Worm (Caenorhabditis elegans) whole organism, young adult: ENCODE results near the gene patr-1.

Experiments used
- B0035.1 ChIP-seq: sonication (generic microtip); optimal IDR thresholded peaks from 2 replicates; lab custom pipeline; 2016; ENCODE audit warnings: missing genetic modification characterization, mild to moderate bottlenecking, missing compliant biosample characterization, missing genotype, missing genetic modification reagents
- B0336.3 ChIP-seq: fragments of 200-800 bp; sonication (Bioruptor generic); IDR thresholded peaks from 2 replicates; pipeline ENCODE4 v1.3.6; 2022; ENCODE audit warnings: missing genetic modification characterization, missing compliant biosample characterization
- C06A6.2 ChIP-seq: fragments of 200-800 bp; sonication (Bioruptor generic); conservative IDR thresholded peaks from 2 replicates; pipeline ENCODE4 v1.3.6; 2022; ENCODE audit warnings: missing genetic modification characterization, missing compliant biosample characterization
- F39B2.1 ChIP-seq: fragments of 200-800 bp; sonication (Bioruptor generic); IDR thresholded peaks from 2 replicates; pipeline ENCODE4 v1.3.6; 2022; ENCODE audit warnings: missing genetic modification reagents, missing genetic modification characterization, missing compliant biosample characterization
- F57A8.1 ChIP-seq: fragments of 200-800 bp; sonication (Bioruptor generic); optimal IDR thresholded peaks from 2 replicates; lab custom pipeline; 2018; ENCODE audit warnings: mild to moderate bottlenecking, missing genetic modification characterization, moderate library complexity, missing compliant biosample characterization
- F57C9.4 ChIP-seq: sonication (generic microtip); optimal IDR thresholded peaks from 2 replicates; lab custom pipeline; 2017; ENCODE audit warnings: mild to moderate bottlenecking, missing genetic modification characterization, missing compliant biosample characterization
- K11D2.4 ChIP-seq: fragments of 200-800 bp; sonication (Bioruptor generic); IDR thresholded peaks from 2 replicates; pipeline ENCODE4 v1.3.6; 2022; ENCODE audit warnings: missing genetic modification reagents, missing genetic modification characterization, missing compliant biosample characterization
- K12H6.12 ChIP-seq: fragments of 200-800 bp; sonication (Bioruptor generic); optimal IDR thresholded peaks from 2 replicates; lab custom pipeline; 2018; ENCODE audit warnings: mild to moderate bottlenecking, missing genetic modification characterization, missing compliant biosample characterization
- T07F8.4 ChIP-seq: sonication (generic microtip); optimal IDR thresholded peaks from 2 replicates; lab custom pipeline; 2016; ENCODE audit warnings: mild to moderate bottlenecking, missing genetic modification characterization, moderate library complexity, missing compliant biosample characterization
- Y56A3A.18 ChIP-seq: fragments of 200-800 bp; sonication (Bioruptor generic); IDR thresholded peaks from 2 replicates; pipeline ENCODE4 v1.3.6; 2022; ENCODE audit warnings: missing genetic modification reagents, missing genetic modification characterization, missing compliant biosample characterization
- ZK185.1 ChIP-seq: sonication (generic microtip); optimal IDR thresholded peaks from 2 replicates; lab custom pipeline; 2016; ENCODE audit warnings: mild to moderate bottlenecking, missing genetic modification characterization, missing compliant biosample characterization; ENCODE audit not compliant: poor library complexity, severe bottlenecking
- akir-1 ChIP-seq: fragments of 200-800 bp; sonication (Bioruptor generic); optimal IDR thresholded peaks from 2 replicates; lab custom pipeline; 2018; ENCODE audit warnings: mild to moderate bottlenecking, missing genetic modification characterization, moderate library complexity, missing compliant biosample characterization
- aptf-2 ChIP-seq: fragments of 200-800 bp; sonication (Bioruptor generic); conservative IDR thresholded peaks from 2 replicates; pipeline ENCODE4 v1.3.6; 2022; ENCODE audit warnings: missing genetic modification reagents, missing genetic modification characterization, missing compliant biosample characterization
- aptf-3 ChIP-seq: fragments of 200-800 bp; sonication (Bioruptor generic); IDR thresholded peaks from 2 replicates; pipeline ENCODE4 v1.3.6; 2022; ENCODE audit warnings: missing genetic modification characterization, missing compliant biosample characterization
- attf-3 ChIP-seq: fragments of 200-800 bp; sonication (Bioruptor generic); conservative IDR thresholded peaks from 2 replicates; pipeline ENCODE4 v1.3.6; 2022; ENCODE audit warnings: missing genetic modification reagents, missing genetic modification characterization, missing compliant biosample characterization
- bed-2 ChIP-seq: fragments of 200-800 bp; sonication (Bioruptor generic); IDR thresholded peaks from 2 replicates; pipeline ENCODE4 v1.3.6; 2022; ENCODE audit warnings: missing genetic modification reagents, missing genetic modification characterization, missing compliant biosample characterization
- cebp-1 ChIP-seq, 2 experiments: fragments of 200-800 bp in 1 of 2; sonication (Bioruptor generic) in 1 of 2; sonication (generic microtip) in 1 of 2; IDR thresholded peaks in 1 of 2; optimal IDR thresholded peaks in 1 of 2; 2 replicates each; pipeline versions ENCODE4 v1.3.6 to Lab custom; 2017 to 2022; ENCODE audit warnings: missing compliant biosample characterization in 2 of 2, missing genetic modification characterization in 2 of 2, mild to moderate bottlenecking in 1 of 2, missing genetic modification reagents in 1 of 2, moderate library complexity in 1 of 2
- ceh-79 ChIP-seq: sonication (generic microtip); optimal IDR thresholded peaks from 2 replicates; lab custom pipeline; 2017; ENCODE audit warnings: mild to moderate bottlenecking, missing genetic modification characterization, missing compliant biosample characterization
- die-1 ChIP-seq: sonication (generic microtip); optimal IDR thresholded peaks from 2 replicates; lab custom pipeline; 2016; ENCODE audit warnings: missing genotype, mild to moderate bottlenecking, missing genetic modification characterization, missing compliant biosample characterization
- dpff-1 ChIP-seq: sonication (generic microtip); optimal IDR thresholded peaks from 2 replicates; lab custom pipeline; 2017; ENCODE audit warnings: mild to moderate bottlenecking, missing genetic modification characterization, missing compliant biosample characterization
- efl-1 ChIP-seq: fragments of 150-350 bp; optimal IDR thresholded peaks from 2 replicates; lab custom pipeline; 2014; ENCODE audit warnings: missing biosample characterization, missing genetic modification reagents, missing genetic modification characterization
- egl-18 ChIP-seq: fragments of 200-800 bp; sonication (Bioruptor generic); IDR thresholded peaks from 2 replicates; pipeline ENCODE4 v1.3.6; 2022; ENCODE audit warnings: missing genetic modification reagents, missing genetic modification characterization, missing compliant biosample characterization
- ets-4 ChIP-seq: fragments of 200-800 bp; sonication (Bioruptor generic); optimal IDR thresholded peaks from 2 replicates; lab custom pipeline; 2018; ENCODE audit warnings: mild to moderate bottlenecking, missing genetic modification characterization, missing compliant biosample characterization
- fkh-3 ChIP-seq: sonication (generic microtip); optimal IDR thresholded peaks from 2 replicates; lab custom pipeline; 2016; ENCODE audit warnings: mild to moderate bottlenecking, missing genetic modification characterization, missing compliant biosample characterization
- hrde-1 ChIP-seq: sonication (generic microtip); optimal IDR thresholded peaks from 2 replicates; lab custom pipeline; 2016; ENCODE audit warnings: missing genetic modification characterization, mild to moderate bottlenecking, missing compliant biosample characterization, moderate library complexity, missing genotype, missing genetic modification reagents, borderline replicate concordance
- hsf-1 ChIP-seq: fragments of 200-800 bp; sonication (Bioruptor generic); IDR thresholded peaks from 2 replicates; pipeline ENCODE4 v1.3.6; 2022; ENCODE audit warnings: missing genetic modification reagents, missing genetic modification characterization, missing compliant biosample characterization
- let-607 ChIP-seq, 2 experiments: fragments of 200-800 bp in 1 of 2; sonication (Bioruptor generic) in 1 of 2; sonication (generic microtip) in 1 of 2; optimal IDR thresholded peaks; 2 replicates each; lab custom pipeline; 2016 to 2018; ENCODE audit warnings: mild to moderate bottlenecking in 2 of 2, missing compliant biosample characterization in 2 of 2, missing genetic modification characterization in 2 of 2, moderate library complexity in 2 of 2, missing genotype in 1 of 2
- lin-26 ChIP-seq: fragments of 200-800 bp; sonication (Bioruptor generic); IDR thresholded peaks from 2 replicates; pipeline ENCODE4 v1.3.6; 2022; ENCODE audit warnings: missing genetic modification reagents, missing genetic modification characterization, missing compliant biosample characterization
- lin-35 ChIP-seq, 3 experiments: fragments of 150-350 bp in 2 of 3; sonication (generic microtip) in 1 of 3; optimal IDR thresholded peaks; 2 replicates each; lab custom pipeline; 2014 to 2018; ENCODE audit warnings: missing biosample characterization in 3 of 3, missing genetic modification characterization in 3 of 3, missing genetic modification reagents in 3 of 3
- lin-40 ChIP-seq: sonication (generic microtip); optimal IDR thresholded peaks from 2 replicates; lab custom pipeline; 2016; ENCODE audit warnings: missing genetic modification characterization, mild to moderate bottlenecking, missing compliant biosample characterization, missing genotype, missing genetic modification reagents
- lin-54 ChIP-seq: fragments of 200-800 bp; sonication (Bioruptor generic); optimal IDR thresholded peaks from 2 replicates; lab custom pipeline; 2018; ENCODE audit warnings: mild to moderate bottlenecking, missing genetic modification characterization, missing compliant biosample characterization
- lir-1 ChIP-seq: fragments of 200-800 bp; sonication (Bioruptor generic); conservative IDR thresholded peaks from 2 replicates; pipeline ENCODE4 v1.3.6; 2022; ENCODE audit warnings: missing genetic modification reagents, missing genetic modification characterization, missing compliant biosample characterization
- madf-10 ChIP-seq: sonication (generic microtip); optimal IDR thresholded peaks from 2 replicates; lab custom pipeline; 2016; ENCODE audit warnings: mild to moderate bottlenecking, missing genetic modification characterization, missing compliant biosample characterization
- madf-3 ChIP-seq: fragments of 200-800 bp; sonication (Bioruptor generic); IDR thresholded peaks from 2 replicates; pipeline ENCODE4 v1.3.6; 2022; ENCODE audit warnings: missing genetic modification reagents, missing genetic modification characterization, missing compliant biosample characterization
- mxl-1 ChIP-seq: sonication (generic microtip); optimal IDR thresholded peaks from 2 replicates; lab custom pipeline; 2016; ENCODE audit warnings: missing genetic modification characterization, missing compliant biosample characterization
- nfya-2 ChIP-seq: fragments of 200-800 bp; sonication (Bioruptor generic); IDR thresholded peaks from 2 replicates; pipeline ENCODE4 v1.3.6; 2022; ENCODE audit warnings: missing genetic modification reagents, missing genetic modification characterization, missing compliant biosample characterization
- nfyb-1 ChIP-seq: fragments of 200-800 bp; sonication (Bioruptor generic); IDR thresholded peaks from 2 replicates; pipeline ENCODE4 v1.3.6; 2022; ENCODE audit warnings: missing genetic modification reagents, missing genetic modification characterization, missing compliant biosample characterization
- nhr-120 ChIP-seq: fragments of 200-800 bp; sonication (Bioruptor generic); IDR thresholded peaks from 2 replicates; pipeline ENCODE4 v1.3.6; 2022; ENCODE audit warnings: missing genetic modification characterization, missing compliant biosample characterization
- nhr-80 ChIP-seq: sonication (generic microtip); optimal IDR thresholded peaks from 2 replicates; lab custom pipeline; 2016; ENCODE audit warnings: missing genetic modification characterization, missing compliant biosample characterization
- nhr-90 ChIP-seq: sonication (generic microtip); optimal IDR thresholded peaks from 2 replicates; lab custom pipeline; 2016; ENCODE audit warnings: missing genotype, mild to moderate bottlenecking, missing genetic modification characterization, missing compliant biosample characterization
- rcor-1 ChIP-seq: fragments of 200-800 bp; sonication (Bioruptor generic); IDR thresholded peaks from 2 replicates; pipeline ENCODE4 v1.3.6; 2022; ENCODE audit warnings: missing genetic modification reagents, missing genetic modification characterization, missing compliant biosample characterization
- somi-1 ChIP-seq: fragments of 200-800 bp; sonication (Bioruptor generic); optimal IDR thresholded peaks from 2 replicates; lab custom pipeline; 2018; ENCODE audit warnings: mild to moderate bottlenecking, missing genetic modification characterization, missing compliant biosample characterization
- tbp1 ChIP-seq: fragments of 200-800 bp; sonication (Bioruptor generic); optimal IDR thresholded peaks from 2 replicates; lab custom pipeline; 2018; ENCODE audit warnings: mild to moderate bottlenecking, missing genetic modification characterization, missing compliant biosample characterization
- unc-130 ChIP-seq: sonication (generic microtip); optimal IDR thresholded peaks from 2 replicates; lab custom pipeline; 2016; ENCODE audit warnings: missing genetic modification reagents, missing genetic modification characterization, missing compliant biosample characterization
- ztf-22 ChIP-seq: fragments of 200-800 bp; sonication (Bioruptor generic); optimal IDR thresholded peaks from 2 replicates; lab custom pipeline; 2018; ENCODE audit warnings: mild to moderate bottlenecking, missing genetic modification characterization, moderate library complexity, missing compliant biosample characterization
- ztf-3 ChIP-seq: fragments of 200-800 bp; sonication (Bioruptor generic); optimal IDR thresholded peaks from 2 replicates; lab custom pipeline; 2018; ENCODE audit warnings: mild to moderate bottlenecking, missing genetic modification characterization, missing compliant biosample characterization

The patr-1 gene

ce11 chrII:11749490-11750172 lies 28.1 kb downstream of the patr-1 start (continued):
- TF ChIP-seq rcor-1 (GFP tag; lab: Robert Waterston, UW) (0 out of 2 replicates have a peak, but pooled peaks have one; percentile 8), hsf-1 (GFP tag; lab: Robert Waterston, UW) (no peak), unc-130 (GFP tag; lab: Kevin White, UChicago) (no peak), nfyb-1 (GFP tag; lab: Robert Waterston, UW) (peak; percentile 81; the same call in 1 of the 2 replicates), ztf-3 (GFP tag; lab: Kevin White, UChicago) (no peak), ztf-22 (no peak), efl-1 (GFP tag; lab: Kevin White, UChicago) (peak; percentile 17), nhr-90 (peak; percentile 63), nhr-120 (GFP tag; lab: Robert Waterston, UW) (no peak), C06A6.2 (GFP tag; lab: Robert Waterston, UW) (peak; percentile 55; the same call in 1 of the 2 replicates), tbp1 (GFP tag; lab: Kevin White, UChicago) (peak; percentile 32), lin-26 (GFP tag; lab: Robert Waterston, UW) (0 out of 2 replicates have a peak, but pooled peaks have one; percentile 61), die-1 (tag; lab: Kevin White, UChicago) (peak; percentile 60), lin-54 (GFP tag; lab: Kevin White, UChicago) (peak; percentile 26), dpff-1 (peak; percentile 50), fkh-3 (tag; lab: Kevin White, UChicago) (no peak), lir-1 (GFP tag; lab: Robert Waterston, UW) (peak; percentile 66), T07F8.4 (tag; lab: Kevin White, UChicago) (peak; percentile 41), nfya-2 (GFP tag; lab: Robert Waterston, UW) (no peak), F39B2.1 (no peak), hrde-1 (no peak), madf-3 (GFP tag; lab: Robert Waterston, UW) (0 out of 2 replicates have a peak, but pooled peaks have one; percentile 63), ets-4 (no peak), cebp-1 (GFP tag; IDR thresholded peaks at IDR 0.05; lab: Robert Waterston, UW) (0 out of 2 replicates have a peak, but pooled peaks have one; percentile 50), cebp-1 (tag; optimal IDR thresholded peaks at IDR 0.05; lab: Kevin White, UChicago) (peak; percentile 90), F57A8.1 (no peak), B0336.3 (GFP tag; lab: Robert Waterston, UW) (peak; percentile 91), let-607 (tag; optimal IDR thresholded peaks at IDR 0.05; lab: Kevin White, UChicago) (peak; percentile 66 to 77), bed-2 (GFP tag; lab: Robert Waterston, UW) (peak; percentile 49; the same call in 1 of the 2 replicates), mxl-1 (tag; lab: Kevin White, UChicago) (no peak), B0035.1 (tag; lab: Kevin White, UChicago) (peak; percentile 38), akir-1 (GFP tag; lab: Kevin White, UChicago) (peak; percentile 63), somi-1 (GFP tag; lab: Kevin White, UChicago) (peak; percentile 17), lin-40 (tag; lab: Kevin White, UChicago) (peak; percentile 91), ceh-79 (tag; lab: Kevin White, UChicago) (no peak), F57C9.4 (tag; lab: Kevin White, UChicago) (no peak), nhr-80 (tag; lab: Kevin White, UChicago) (peak; percentile 83), Y56A3A.18 (GFP tag; lab: Robert Waterston, UW) (no peak), egl-18 (GFP tag; lab: Robert Waterston, UW) (no peak), aptf-3 (GFP tag; lab: Robert Waterston, UW) (no peak), lin-35 (GFP tag; optimal IDR thresholded peaks at IDR 0.05; lab: Kevin White, UChicago) (peak in 1 of 3 experiments; percentile 66), attf-3 (GFP tag; lab: Robert Waterston, UW) (no peak), aptf-2 (GFP tag; lab: Robert Waterston, UW) (no peak), ZK185.1 (tag; lab: Kevin White, UChicago) (peak; percentile 40), madf-10 (tag; lab: Kevin White, UChicago) (peak; percentile 81), K12H6.12 (tag; lab: Kevin White, UChicago) (peak; percentile 87), K11D2.4 (peak; percentile 73)
